In the genomic region with DNA sequence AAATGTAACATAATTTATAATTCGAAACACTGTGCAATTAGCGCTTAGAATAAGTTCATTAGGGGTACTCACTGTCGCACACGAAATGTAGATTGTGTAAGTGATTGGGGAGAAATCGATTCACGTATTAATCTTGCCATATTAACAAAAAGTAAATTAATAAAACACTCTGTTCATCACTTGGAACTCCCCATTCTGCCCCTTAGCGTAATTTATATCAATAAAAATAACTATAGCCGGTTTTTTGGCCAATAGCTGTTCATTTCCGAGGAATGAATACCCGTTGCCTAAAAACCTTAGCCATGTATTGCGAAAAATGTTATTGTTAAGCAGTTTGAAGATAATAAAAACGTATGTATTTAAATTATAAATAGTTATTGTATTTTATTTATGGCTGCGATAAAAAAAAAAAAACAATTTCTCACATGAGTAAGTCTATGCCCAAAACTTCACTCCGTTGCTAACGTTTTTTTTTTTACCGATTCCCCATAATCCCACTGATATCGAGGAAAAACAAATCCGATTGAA, we compare ENCODE assay signal across 4 fruit fly cellular contexts.
TF ChIP-seq lines count a peak whose summit lies in the region.

Gene Ugt305A1, plus strand, starts transcription at position 478 of the 528 bp plus-strand sequence.

- no peak for TF ChIP-seq CTCF in whole organism, embryonic (GFP tag; optimal IDR thresholded peaks at IDR 0.05; lab: Kevin White, UChicago)

TF ChIP-seq in whole organism, adult, 20 proteins besides CTCF, POLR2A, EP300 and RAD21:
- TF ChIP-seq CG5204 (GFP tag; optimal IDR thresholded peaks at IDR 0.05; lab: Kevin White, UChicago) (peak; percentile 30), toe (GFP tag; optimal IDR thresholded peaks at IDR 0.05; lab: Kevin White, UChicago) (no peak), Clk (GFP tag; optimal IDR thresholded peaks at IDR 0.05; lab: Kevin White, UChicago) (no peak), cnc (optimal IDR thresholded peaks at IDR 0.05; lab: Kevin White, UChicago) (no peak), CG12768 (GFP tag; optimal IDR thresholded peaks at IDR 0.05; lab: Kevin White, UChicago) (no peak), CG7101 (tag; optimal IDR thresholded peaks at IDR 0.05; lab: Kevin White, UChicago) (peak; percentile 6)

TF ChIP-seq in whole organism, embryonic, 481 proteins besides CTCF, POLR2A, EP300 and RAD21 (continues in another document):
- TF ChIP-seq bcd (GFP tag; optimal IDR thresholded peaks at IDR 0.05; lab: Kevin White, UChicago) = no peak
- TF ChIP-seq CG10274 (GFP tag; optimal IDR thresholded peaks at IDR 0.05; lab: Kevin White, UChicago) = no peak
- TF ChIP-seq PHDP (tag; optimal IDR thresholded peaks at IDR 0.05; lab: Kevin White, UChicago) = peak; percentile 30
- TF ChIP-seq Stat92E (GFP tag; optimal IDR thresholded peaks at IDR 0.05; lab: Kevin White, UChicago) = no peak
- no peak for TF ChIP-seq CG17361 (GFP tag; IDR thresholded peaks at IDR 0.05; lab: Robert Waterston, UW)
- TF ChIP-seq croc (GFP tag; conservative IDR thresholded peaks at IDR 0.05; lab: Robert Waterston, UW) = no peak
- TF ChIP-seq grn (GFP tag; optimal IDR thresholded peaks at IDR 0.05; lab: Kevin White, UChicago) = peak; percentile 17
- TF ChIP-seq nmo (GFP tag; optimal IDR thresholded peaks at IDR 0.05; lab: Kevin White, UChicago) = no peak
- no peak for TF ChIP-seq inv (GFP tag; IDR thresholded peaks at IDR 0.05; lab: Robert Waterston, UW; ENCODE audit: partially characterized antibody)
- no peak for TF ChIP-seq en (GFP tag; optimal IDR thresholded peaks at IDR 0.05; lab: Kevin White, UChicago)
- no peak for TF ChIP-seq jigr1 (GFP tag; IDR thresholded peaks at IDR 0.05; lab: Robert Waterston, UW)
- TF ChIP-seq CG10366 (GFP tag; IDR thresholded peaks at IDR 0.05; lab: Robert Waterston, UW) = no peak
- TF ChIP-seq CG2116 (GFP tag; optimal IDR thresholded peaks at IDR 0.05; lab: Kevin White, UChicago) = no peak
- TF ChIP-seq dpn (GFP tag; optimal IDR thresholded peaks at IDR 0.05; lab: Kevin White, UChicago) = peak in 1 of 2 experiments; percentile 3
- peak; percentile 22 for TF ChIP-seq Hmr (GFP tag; optimal IDR thresholded peaks at IDR 0.05; lab: Kevin White, UChicago)
- TF ChIP-seq Med (GFP tag; lab: Kevin White, UChicago) = peak; percentile 65
- TF ChIP-seq Dll (GFP tag; IDR thresholded peaks at IDR 0.05; lab: Robert Waterston, UW; ENCODE audit: partially characterized antibody) = no peak
- no peak for TF ChIP-seq Rx (GFP tag; IDR thresholded peaks at IDR 0.05; lab: Robert Waterston, UW)
- TF ChIP-seq pita (GFP tag; optimal IDR thresholded peaks at IDR 0.05; lab: Kevin White, UChicago) = no peak
- TF ChIP-seq Fer3 (tag; optimal IDR thresholded peaks at IDR 0.05; lab: Kevin White, UChicago) = no peak
- TF ChIP-seq emc (GFP tag; optimal IDR thresholded peaks at IDR 0.05; lab: Kevin White, UChicago) = no peak
- no peak for TF ChIP-seq sug (tag; optimal IDR thresholded peaks at IDR 0.05; lab: Kevin White, UChicago)
- TF ChIP-seq CG9797 (GFP tag; optimal IDR thresholded peaks at IDR 0.05; lab: Kevin White, UChicago) = no peak
- TF ChIP-seq Pdp1 (GFP tag; optimal IDR thresholded peaks at IDR 0.05; lab: Kevin White, UChicago) = no peak
- peak; percentile 31 for TF ChIP-seq Sox102F (GFP tag; optimal IDR thresholded peaks at IDR 0.05; lab: Kevin White, UChicago)
- TF ChIP-seq CG12659 (GFP tag; optimal IDR thresholded peaks at IDR 0.05; lab: Kevin White, UChicago) = peak; percentile 11
- no peak for TF ChIP-seq H15 (GFP tag; IDR thresholded peaks at IDR 0.05; lab: Robert Waterston, UW)
- no peak for TF ChIP-seq otp (GFP tag; IDR thresholded peaks at IDR 0.05; lab: Robert Waterston, UW)

TF ChIP-seq in whole organism, prepupa, 60 proteins besides CTCF, POLR2A, EP300 and RAD21:
- no peak for TF ChIP-seq Blimp-1 (GFP tag; optimal IDR thresholded peaks at IDR 0.05; lab: Kevin White, UChicago)
- no peak for TF ChIP-seq Ets21C (GFP tag; optimal IDR thresholded peaks at IDR 0.05; lab: Kevin White, UChicago)
- TF ChIP-seq topi (GFP tag; optimal IDR thresholded peaks at IDR 0.05; lab: Kevin White, UChicago) = no peak
- peak; percentile 29; the same call in 1 of the 3 replicates for TF ChIP-seq CG8119 (GFP tag; IDR thresholded peaks at IDR 0.05; lab: Robert Waterston, UW)
- no peak for TF ChIP-seq CG6808 (GFP tag; optimal IDR thresholded peaks at IDR 0.05; lab: Kevin White, UChicago)
- TF ChIP-seq CG6792 (GFP tag; optimal IDR thresholded peaks at IDR 0.05; lab: Kevin White, UChicago) = no peak
- TF ChIP-seq CG15336 (GFP tag; IDR thresholded peaks at IDR 0.05; lab: Robert Waterston, UW) = peak; percentile 38; the same call in 1 of the 2 replicates
- TF ChIP-seq achi (GFP tag; optimal IDR thresholded peaks at IDR 0.05; lab: Kevin White, UChicago) = peak; percentile 17
- TF ChIP-seq svp (GFP tag; lab: Kevin White, UChicago) = peak; percentile 14
- peak; percentile 13 for TF ChIP-seq Hr4 (GFP tag; optimal IDR thresholded peaks at IDR 0.05; lab: Kevin White, UChicago)
- no peak for TF ChIP-seq CG1621 (tag; optimal IDR thresholded peaks at IDR 0.05; lab: Kevin White, UChicago)

TF ChIP-seq in whole organism, wandering third instar larva, 38 proteins besides CTCF, POLR2A, EP300 and RAD21:
- TF ChIP-seq rgr (GFP tag; optimal IDR thresholded peaks at IDR 0.05; lab: Kevin White, UChicago) (peak; percentile 37), foxo (GFP tag; optimal IDR thresholded peaks at IDR 0.05; lab: Kevin White, UChicago) (no peak), fru (GFP tag; optimal IDR thresholded peaks at IDR 0.05; lab: Kevin White, UChicago) (peak; percentile 14)
